Worm (Caenorhabditis elegans) whole organism, L4 larva: Measurements from ENCODE around the gene mtrr-1.

Source experiments
- F26F4.8 ChIP-seq: fragments of 200-800 bp; sonication (Bioruptor generic); conservative IDR thresholded peaks from 2 replicates; pipeline ENCODE4 v1.3.6; 2022; ENCODE audit warnings: missing genetic modification characterization, missing compliant biosample characterization
- ama-1 ChIP-seq: fragments of 150-350 bp; optimal IDR thresholded peaks from 2 replicates; lab custom pipeline; 2014; ENCODE audit warnings: inconsistent platforms, mixed read lengths
- fkh-10 ChIP-seq: fragments of 150-350 bp; optimal IDR thresholded peaks from 2 replicates; lab custom pipeline; 2014; ENCODE audit warnings: missing biosample characterization, missing genetic modification reagents, missing genetic modification characterization
- pha-4 ChIP-seq, 2 experiments: fragments of 150-350 bp in 1 of 2; fragments of 200-800 bp in 1 of 2; sonication (Bioruptor generic) in 1 of 2; IDR thresholded peaks in 1 of 2; optimal IDR thresholded peaks in 1 of 2; 2 replicates each; pipeline versions ENCODE4 v1.3.6 to Lab custom; 2014 to 2022; ENCODE audit warnings: missing genetic modification characterization in 2 of 2, missing genetic modification reagents in 2 of 2, missing biosample characterization in 1 of 2, missing compliant biosample characterization in 1 of 2
- ztf-11 ChIP-seq: fragments of 150-350 bp; optimal IDR thresholded peaks from 2 replicates; lab custom pipeline; 2014; ENCODE audit warnings: missing biosample characterization, missing genetic modification characterization

- TF ChIP-seq ztf-11 (tag; lab: Kevin White, UChicago) (no peak), pha-4 (GFP tag; IDR thresholded peaks at IDR 0.05; lab: Robert Waterston, UW) (no peak), pha-4 (tag; optimal IDR thresholded peaks at IDR 0.05; lab: Kevin White, UChicago) (no peak), ama-1 (lab: Kevin White, UChicago) (no peak), fkh-10 (GFP tag; lab: Kevin White, UChicago) (no peak), F26F4.8 (no peak)
Measured at ce11 chrII:9304849-9305248, 19.1 kb downstream of the mtrr-1 start.
